Fruit fly (Drosophila melanogaster) whole organism, embryonic: ENCODE results near the gene CG42727.
A peak's percentile ranks its signal among the peaks of the same experiment; 100 is the strongest.

Source experiments
- CG10959 ChIP-seq: fragments of 200-800 bp; sonication (Bioruptor generic); IDR thresholded peaks from 2 replicates; pipeline ENCODE4 v1.3.6; 2022; ENCODE audit warnings: missing biosample characterization, missing genetic modification characterization
- CG10979 ChIP-seq: fragments of 200-800 bp; sonication (Bioruptor generic); optimal IDR thresholded peaks from 2 replicates; lab custom pipeline; 2018; ENCODE audit warnings: missing biosample characterization, mild to moderate bottlenecking, missing genetic modification characterization, moderate library complexity
- CG11695 ChIP-seq: fragments of 200-800 bp; sonication (Bioruptor generic); IDR thresholded peaks from 3 replicates; pipeline ENCODE4 v1.3.6; 2022; ENCODE audit warnings: missing biosample characterization, missing genetic modification characterization
- CG14441 ChIP-seq: fragments of 200-800 bp; sonication (Bioruptor generic); IDR thresholded peaks from 2 replicates; pipeline ENCODE4 v1.3.6; 2022; ENCODE audit warnings: missing biosample characterization, missing genetic modification characterization
- CG17385 ChIP-seq: fragments of 200-800 bp; sonication (Bioruptor generic); optimal IDR thresholded peaks from 3 replicates; lab custom pipeline; 2018; ENCODE audit warnings: missing biosample characterization, mild to moderate bottlenecking, missing genetic modification characterization
- CG17912 ChIP-seq: fragments of 200-800 bp; sonication (Bioruptor generic); optimal IDR thresholded peaks from 2 replicates; lab custom pipeline; 2018; ENCODE audit warnings: missing biosample characterization, mild to moderate bottlenecking, missing genetic modification characterization
- H2.0 ChIP-seq: fragments of 200-800 bp; sonication (Bioruptor generic); IDR thresholded peaks from 2 replicates; pipeline ENCODE4 v1.3.6; 2022; ENCODE audit warnings: missing biosample characterization, missing genetic modification characterization
- Xbp1 ChIP-seq: fragments of 200-800 bp; sonication (Bioruptor generic); optimal IDR thresholded peaks from 3 replicates; lab custom pipeline; 2016; ENCODE audit warnings: missing biosample characterization, mild to moderate bottlenecking, missing genetic modification characterization
- amos ChIP-seq: fragments of 200-800 bp; sonication (Bioruptor generic); IDR thresholded peaks from 2 replicates; pipeline ENCODE4 v1.3.6; 2022; ENCODE audit warnings: missing biosample characterization, missing genetic modification characterization; ENCODE audit not compliant: partially characterized antibody
- cato ChIP-seq: fragments of 200-800 bp; sonication (Bioruptor generic); optimal IDR thresholded peaks from 2 replicates; lab custom pipeline; 2016; ENCODE audit warnings: missing biosample characterization, missing genetic modification characterization, borderline replicate concordance
- exex ChIP-seq: fragments of 200-800 bp; sonication (Bioruptor generic); optimal IDR thresholded peaks from 4 replicates; lab custom pipeline; 2018; ENCODE audit warnings: missing biosample characterization, mild to moderate bottlenecking, missing genetic modification characterization, moderate library complexity
- ham ChIP-seq: fragments of 200-800 bp; sonication (Bioruptor generic); IDR thresholded peaks from 2 replicates; pipeline ENCODE4 v1.3.6; 2022; ENCODE audit warnings: missing biosample characterization, missing genetic modification characterization
- scrt ChIP-seq: fragments of 200-800 bp; sonication (Bioruptor generic); optimal IDR thresholded peaks from 2 replicates; lab custom pipeline; 2018; ENCODE audit warnings: missing biosample characterization, mild to moderate bottlenecking, missing genetic modification characterization, moderate library complexity
- tna ChIP-seq: fragments of 200-800 bp; sonication (Bioruptor generic); IDR thresholded peaks from 2 replicates; pipeline ENCODE4 v1.3.6; 2022; ENCODE audit warnings: missing biosample characterization, missing genetic modification characterization; ENCODE audit not compliant: partially characterized antibody

DNA sequence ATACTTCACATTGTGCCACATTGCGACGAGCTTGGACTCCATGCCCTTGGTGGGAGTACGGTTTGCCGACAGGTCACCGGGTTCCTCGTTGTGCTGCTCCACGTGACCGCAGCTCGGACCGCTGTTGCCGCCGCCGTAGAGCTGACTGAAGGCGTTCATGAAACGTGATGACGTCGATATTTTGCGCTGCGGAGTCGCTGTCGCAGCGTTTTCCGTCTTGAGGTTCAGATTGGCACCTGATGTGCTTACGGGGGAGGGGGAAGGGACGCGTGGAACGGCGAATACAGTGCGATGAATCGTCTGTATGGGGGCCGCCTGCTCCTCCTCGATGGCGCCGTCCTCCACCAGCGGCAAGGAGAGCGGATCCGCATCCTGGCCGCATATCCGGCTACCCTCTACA, 8.3 kb downstream of the CG42727 start:
- no peak for TF ChIP-seq CG14441 (GFP tag; lab: Robert Waterston, UW)
- TF ChIP-seq tna (GFP tag; lab: Robert Waterston, UW) = no peak
- TF ChIP-seq CG17912 (GFP tag; lab: Kevin White, UChicago) = no peak
- TF ChIP-seq Xbp1 (GFP tag; lab: Kevin White, UChicago) = no peak
- TF ChIP-seq CG10959 = no peak
- TF ChIP-seq ham (GFP tag; lab: Robert Waterston, UW) = no peak
- TF ChIP-seq CG17385 (GFP tag; lab: Kevin White, UChicago) = no peak
- TF ChIP-seq CG10979 (tag; lab: Kevin White, UChicago) = no peak
- TF ChIP-seq CG11695 (GFP tag; lab: Robert Waterston, UW) = no peak
- TF ChIP-seq amos (GFP tag; lab: Robert Waterston, UW) = 0 out of 2 replicates have a peak, but pooled peaks have one; percentile 5
- no peak for TF ChIP-seq H2.0 (GFP tag; lab: Robert Waterston, UW)
- TF ChIP-seq exex (tag; lab: Kevin White, UChicago) = no peak
- no peak for TF ChIP-seq scrt (GFP tag; lab: Kevin White, UChicago)
- no peak for TF ChIP-seq cato (GFP tag; lab: Kevin White, UChicago)
